Worm (Caenorhabditis elegans) whole organism, early embryonic: ENCODE measurements around the gene str-156.

ENCODE experiments used
- B0310.2 ChIP-seq: sonication (generic microtip); optimal IDR thresholded peaks from 2 replicates; lab custom pipeline; 2016; ENCODE audit warnings: mild to moderate bottlenecking, missing genetic modification characterization, missing compliant biosample characterization
- aly-1 ChIP-seq: sonication (generic microtip); optimal IDR thresholded peaks from 2 replicates; lab custom pipeline; 2016; ENCODE audit warnings: missing genetic modification characterization, missing compliant biosample characterization
- ama-1 ChIP-seq: fragments of 150-350 bp; optimal IDR thresholded peaks from 2 replicates; lab custom pipeline; 2014
- ceh-13 ChIP-seq: fragments of 200-800 bp; sonication (Bioruptor generic); optimal IDR thresholded peaks from 2 replicates; lab custom pipeline; 2018; ENCODE audit warnings: mild to moderate bottlenecking, missing genetic modification characterization, missing compliant biosample characterization
- flt-1 ChIP-seq: fragments of 200-800 bp; sonication (Bioruptor generic); IDR thresholded peaks from 2 replicates; pipeline ENCODE4 v1.3.6; 2022; ENCODE audit warnings: missing genetic modification characterization, missing compliant biosample characterization
- hmg-4 ChIP-seq: fragments of 200-800 bp; sonication (Bioruptor generic); optimal IDR thresholded peaks from 2 replicates; lab custom pipeline; 2018; ENCODE audit warnings: mild to moderate bottlenecking, missing genetic modification characterization, missing compliant biosample characterization
- hnd-1 ChIP-seq: sonication (generic microtip); optimal IDR thresholded peaks from 2 replicates; lab custom pipeline; 2016; ENCODE audit warnings: missing genetic modification characterization, missing compliant biosample characterization
- sea-1 ChIP-seq: fragments of 200-800 bp; sonication (Bioruptor generic); conservative IDR thresholded peaks from 2 replicates; pipeline ENCODE4 v1.3.6; 2022; ENCODE audit warnings: missing genetic modification characterization, missing compliant biosample characterization
- tbx-11 ChIP-seq: fragments of 200-800 bp; sonication (Bioruptor generic); IDR thresholded peaks from 2 replicates; pipeline ENCODE4 v1.3.6; 2022; ENCODE audit warnings: missing genetic modification characterization, missing compliant biosample characterization
- tbx-37 ChIP-seq: fragments of 200-800 bp; sonication (Bioruptor generic); conservative IDR thresholded peaks from 2 replicates; pipeline ENCODE4 v1.3.6; 2022; ENCODE audit warnings: missing genetic modification reagents, missing genetic modification characterization, missing compliant biosample characterization

DNA sequence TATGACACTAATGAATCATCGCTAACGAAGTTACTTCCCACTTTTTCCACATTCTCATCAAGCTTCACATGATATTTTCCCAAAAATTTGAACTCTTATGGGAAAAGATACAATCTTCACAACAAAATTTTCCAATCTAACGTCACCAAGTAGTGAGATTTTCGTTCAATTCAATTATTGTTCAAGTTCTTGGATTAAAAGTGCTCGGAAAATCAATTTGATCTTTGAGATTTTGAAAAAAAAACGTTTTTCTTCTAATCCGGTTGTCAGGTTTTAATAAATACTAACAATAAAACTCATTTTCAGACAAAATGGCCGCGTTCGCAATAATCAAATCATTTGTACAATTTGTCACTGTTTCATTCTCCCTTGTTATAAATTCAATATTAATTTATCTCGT lies 20.9 kb downstream of the str-156 start, which contains the start of gene str-153:
- TF ChIP-seq ceh-13 (GFP tag; lab: Kevin White, UChicago), result no peak
- TF ChIP-seq ama-1 (lab: Kevin White, UChicago), result no peak
- TF ChIP-seq aly-1 (tag; lab: Kevin White, UChicago), result no peak
- no peak for TF ChIP-seq tbx-37 (GFP tag; lab: Robert Waterston, UW)
- TF ChIP-seq flt-1, result no peak
- no peak for TF ChIP-seq tbx-11 (GFP tag; lab: Robert Waterston, UW)
- TF ChIP-seq sea-1 (GFP tag; lab: Robert Waterston, UW), result no peak
- no peak for TF ChIP-seq B0310.2
- no peak for TF ChIP-seq hmg-4 (GFP tag; lab: Kevin White, UChicago)
- no peak for TF ChIP-seq hnd-1 (tag; lab: Kevin White, UChicago)
